Worm (Caenorhabditis elegans) whole organism, early embryonic: ENCODE data around the gene Y67A10A.3.

Source experiments
- B0310.2 ChIP-seq: sonication (generic microtip); optimal IDR thresholded peaks from 2 replicates; lab custom pipeline; 2016; ENCODE audit warnings: mild to moderate bottlenecking, missing genetic modification characterization, missing compliant biosample characterization
- F13C5.2 ChIP-seq: sonication (generic microtip); optimal IDR thresholded peaks from 2 replicates; lab custom pipeline; 2017; ENCODE audit warnings: mild to moderate bottlenecking, missing genetic modification characterization, inconsistent platforms, missing compliant biosample characterization
- aly-1 ChIP-seq: sonication (generic microtip); optimal IDR thresholded peaks from 2 replicates; lab custom pipeline; 2016; ENCODE audit warnings: missing genetic modification characterization, missing compliant biosample characterization
- ama-1 ChIP-seq: fragments of 150-350 bp; optimal IDR thresholded peaks from 2 replicates; lab custom pipeline; 2014
- ceh-13 ChIP-seq: fragments of 200-800 bp; sonication (Bioruptor generic); optimal IDR thresholded peaks from 2 replicates; lab custom pipeline; 2018; ENCODE audit warnings: mild to moderate bottlenecking, missing genetic modification characterization, missing compliant biosample characterization
- ceh-36 ChIP-seq: sonication (generic microtip); optimal IDR thresholded peaks from 2 replicates; lab custom pipeline; 2016; ENCODE audit warnings: missing genetic modification characterization, inconsistent platforms, missing compliant biosample characterization
- ets-7 ChIP-seq: sonication (generic microtip); optimal IDR thresholded peaks from 2 replicates; lab custom pipeline; 2016; ENCODE audit warnings: missing genotype, missing genetic modification characterization, missing compliant biosample characterization
- flt-1 ChIP-seq: fragments of 200-800 bp; sonication (Bioruptor generic); IDR thresholded peaks from 2 replicates; pipeline ENCODE4 v1.3.6; 2022; ENCODE audit warnings: missing genetic modification characterization, missing compliant biosample characterization
- hmbx-1 ChIP-seq: sonication (generic microtip); optimal IDR thresholded peaks from 2 replicates; lab custom pipeline; 2016; ENCODE audit warnings: mild to moderate bottlenecking, missing genetic modification characterization, missing compliant biosample characterization
- hmg-4 ChIP-seq: fragments of 200-800 bp; sonication (Bioruptor generic); optimal IDR thresholded peaks from 2 replicates; lab custom pipeline; 2018; ENCODE audit warnings: mild to moderate bottlenecking, missing genetic modification characterization, missing compliant biosample characterization
- hnd-1 ChIP-seq: sonication (generic microtip); optimal IDR thresholded peaks from 2 replicates; lab custom pipeline; 2016; ENCODE audit warnings: missing genetic modification characterization, missing compliant biosample characterization
- pes-1 ChIP-seq: fragments of 200-800 bp; sonication (Bioruptor generic); IDR thresholded peaks from 2 replicates; pipeline ENCODE4 v1.3.6; 2022; ENCODE audit warnings: missing genetic modification reagents, missing genetic modification characterization, missing compliant biosample characterization
- scrt-1 ChIP-seq: fragments of 200-800 bp; sonication (Bioruptor generic); IDR thresholded peaks from 2 replicates; pipeline ENCODE4 v1.3.6; 2022; ENCODE audit warnings: missing genetic modification characterization, missing compliant biosample characterization
- sea-1 ChIP-seq: fragments of 200-800 bp; sonication (Bioruptor generic); conservative IDR thresholded peaks from 2 replicates; pipeline ENCODE4 v1.3.6; 2022; ENCODE audit warnings: missing genetic modification characterization, missing compliant biosample characterization
- tbx-11 ChIP-seq: fragments of 200-800 bp; sonication (Bioruptor generic); IDR thresholded peaks from 2 replicates; pipeline ENCODE4 v1.3.6; 2022; ENCODE audit warnings: missing genetic modification characterization, missing compliant biosample characterization
- tbx-37 ChIP-seq: fragments of 200-800 bp; sonication (Bioruptor generic); conservative IDR thresholded peaks from 2 replicates; pipeline ENCODE4 v1.3.6; 2022; ENCODE audit warnings: missing genetic modification reagents, missing genetic modification characterization, missing compliant biosample characterization
- tra-4 ChIP-seq: sonication (generic microtip); optimal IDR thresholded peaks from 2 replicates; lab custom pipeline; 2017; ENCODE audit warnings: missing genetic modification characterization, missing compliant biosample characterization

The Y67A10A.3 gene

ce11 chrIV:14361189-14361588, 26.9 kb upstream of the Y67A10A.3 start, which contains the start of gene ssu-2:
TSS of gene ssu-2 (plus strand) at chrIV:14361247.
- TF ChIP-seq hnd-1 (tag; lab: Kevin White, UChicago) (no peak), ets-7 (tag; lab: Kevin White, UChicago) (no peak), ceh-36 (tag; lab: Kevin White, UChicago) (no peak)

ce11 chrIV:14356120-14356519, 21.9 kb upstream of the Y67A10A.3 start:
- no peak for TF ChIP-seq ama-1 (lab: Kevin White, UChicago)

- TF ChIP-seq tra-4 (no peak), B0310.2 (tag; lab: Kevin White, UChicago) (no peak), scrt-1 (GFP tag; lab: Robert Waterston, UW) (no peak), hnd-1 (tag; lab: Kevin White, UChicago) (no peak)
Observed at ce11 chrIV:14350651-14351050, 16.4 kb upstream of the Y67A10A.3 start, which contains the start of gene oac-56. TSS of gene oac-56 (minus strand) at chrIV:14350751.

ce11 chrIV:14343756-14344155, 9.5 kb upstream of the Y67A10A.3 start, which contains the start of gene srlf-28:
TSS of gene srlf-28 (minus strand) at chrIV:14343856.
- no peak for TF ChIP-seq tbx-11 (GFP tag; lab: Robert Waterston, UW)
- no peak for TF ChIP-seq sea-1 (GFP tag; lab: Robert Waterston, UW)
- TF ChIP-seq aly-1 (tag; lab: Kevin White, UChicago) = no peak
- no peak for TF ChIP-seq hmg-4
- TF ChIP-seq ets-7 (tag; lab: Kevin White, UChicago) = no peak
- TF ChIP-seq flt-1 = no peak
- TF ChIP-seq ceh-13 (GFP tag; lab: Kevin White, UChicago) = no peak
- no peak for TF ChIP-seq hmbx-1 (tag; lab: Kevin White, UChicago)
- no peak for TF ChIP-seq ama-1 (lab: Kevin White, UChicago)
- no peak for TF ChIP-seq pes-1 (GFP tag; lab: Robert Waterston, UW)

- no peak for TF ChIP-seq scrt-1 (GFP tag; lab: Robert Waterston, UW)
- no peak for TF ChIP-seq hmg-4
- TF ChIP-seq flt-1 = no peak
- TF ChIP-seq pes-1 (GFP tag; lab: Robert Waterston, UW) = no peak
- TF ChIP-seq ets-7 (tag; lab: Kevin White, UChicago) = no peak
- no peak for TF ChIP-seq F13C5.2 (tag; lab: Kevin White, UChicago)
- no peak for TF ChIP-seq tra-4
- no peak for TF ChIP-seq aly-1 (tag; lab: Kevin White, UChicago)
- no peak for TF ChIP-seq ama-1 (lab: Kevin White, UChicago)
- TF ChIP-seq hnd-1 (tag; lab: Kevin White, UChicago) = no peak
- no peak for TF ChIP-seq ceh-36 (tag; lab: Kevin White, UChicago)
- no peak for TF ChIP-seq tbx-37
Observed at ce11 chrIV:14339657-14340056, 5.4 kb upstream of the Y67A10A.3 start, which contains the start of gene Y67A10A.11. TSS of gene Y67A10A.11 (plus strand) at chrIV:14339957.

ce11 chrIV:14337757-14338156, 3.5 kb upstream of the Y67A10A.3 start, which contains the start of gene Y67A10A.2:
TSS of gene Y67A10A.2 (plus strand) at chrIV:14338057.
- TF ChIP-seq pes-1 (GFP tag; lab: Robert Waterston, UW) (no peak), tbx-37 (no peak), hnd-1 (tag; lab: Kevin White, UChicago) (no peak), sea-1 (GFP tag; lab: Robert Waterston, UW) (no peak), tbx-11 (GFP tag; lab: Robert Waterston, UW) (no peak), hmbx-1 (tag; lab: Kevin White, UChicago) (no peak), ceh-36 (tag; lab: Kevin White, UChicago) (no peak), scrt-1 (GFP tag; lab: Robert Waterston, UW) (no peak), ceh-13 (GFP tag; lab: Kevin White, UChicago) (no peak), F13C5.2 (tag; lab: Kevin White, UChicago) (no peak), ama-1 (lab: Kevin White, UChicago) (no peak), B0310.2 (tag; lab: Kevin White, UChicago) (no peak), hmg-4 (no peak), tra-4 (no peak), ets-7 (tag; lab: Kevin White, UChicago) (no peak)

- TF ChIP-seq hmg-4 (no peak), tra-4 (no peak), sea-1 (GFP tag; lab: Robert Waterston, UW) (no peak), ceh-36 (tag; lab: Kevin White, UChicago) (no peak), tbx-11 (GFP tag; lab: Robert Waterston, UW) (no peak), ets-7 (tag; lab: Kevin White, UChicago) (no peak), scrt-1 (GFP tag; lab: Robert Waterston, UW) (no peak), B0310.2 (tag; lab: Kevin White, UChicago) (no peak), pes-1 (GFP tag; lab: Robert Waterston, UW) (no peak), F13C5.2 (tag; lab: Kevin White, UChicago) (no peak), flt-1 (no peak), aly-1 (tag; lab: Kevin White, UChicago) (no peak), hnd-1 (tag; lab: Kevin White, UChicago) (no peak), ceh-13 (GFP tag; lab: Kevin White, UChicago) (no peak), ama-1 (lab: Kevin White, UChicago) (no peak), hmbx-1 (tag; lab: Kevin White, UChicago) (no peak), tbx-37 (no peak)
Observed at ce11 chrIV:14335768-14336167, 1.5 kb upstream of the Y67A10A.3 start.

ce11 chrIV:14326694-14327298, 7.5 kb downstream of the Y67A10A.3 start:
- TF ChIP-seq hmg-4 (peak; percentile 66), hnd-1 (tag; lab: Kevin White, UChicago) (no peak)
